Fruit fly (Drosophila melanogaster) whole organism, embryonic: Measurements from ENCODE around the gene CG31921.

Source experiments
- ATbp ChIP-seq: fragments of 200-800 bp; sonication (Bioruptor generic); optimal IDR thresholded peaks from 2 replicates; lab custom pipeline; 2017; ENCODE audit warnings: missing biosample characterization, mild to moderate bottlenecking, missing genetic modification characterization, missing genetic modification reagents
- B-H1 ChIP-seq: fragments of 200-800 bp; sonication (Bioruptor generic); IDR thresholded peaks from 3 replicates; pipeline ENCODE4 v1.3.6; 2022; ENCODE audit warnings: missing biosample characterization, missing genetic modification characterization
- Bgb ChIP-seq: fragments of 200-800 bp; sonication (Bioruptor generic); IDR thresholded peaks from 2 replicates; pipeline ENCODE4 v1.3.6; 2022; ENCODE audit warnings: missing biosample characterization, missing genetic modification characterization; ENCODE audit not compliant: partially characterized antibody
- Blimp-1 ChIP-seq: fragments of 200-800 bp; sonication (Bioruptor generic); optimal IDR thresholded peaks from 3 replicates; lab custom pipeline; 2018; ENCODE audit warnings: missing biosample characterization, missing genetic modification characterization, mild to moderate bottlenecking, moderate library complexity, missing genetic modification reagents
- Bteb2 ChIP-seq: fragments of 200-800 bp; sonication (Bioruptor generic); optimal IDR thresholded peaks from 2 replicates; lab custom pipeline; 2016; ENCODE audit warnings: missing biosample characterization, missing genetic modification characterization
- CG10543 ChIP-seq: fragments of 200-800 bp; sonication (Bioruptor generic); optimal IDR thresholded peaks from 3 replicates; lab custom pipeline; 2017; ENCODE audit warnings: missing biosample characterization, mild to moderate bottlenecking, missing genetic modification characterization, moderate library complexity
- CG11085 ChIP-seq: fragments of 200-800 bp; sonication (Bioruptor generic); IDR thresholded peaks from 2 replicates; pipeline ENCODE4 v1.3.6; 2022; ENCODE audit warnings: missing biosample characterization, missing genetic modification characterization
- CG12769 ChIP-seq: fragments of 200-800 bp; sonication (Bioruptor generic); optimal IDR thresholded peaks from 2 replicates; lab custom pipeline; 2019; ENCODE audit warnings: missing biosample characterization, mild to moderate bottlenecking, missing genetic modification characterization, moderate library complexity
- CG14014 ChIP-seq: fragments of 200-800 bp; sonication (Bioruptor generic); IDR thresholded peaks from 2 replicates; pipeline ENCODE4 v1.3.6; 2022; ENCODE audit warnings: missing biosample characterization, missing genetic modification characterization
- CG14441 ChIP-seq: fragments of 200-800 bp; sonication (Bioruptor generic); IDR thresholded peaks from 2 replicates; pipeline ENCODE4 v1.3.6; 2022; ENCODE audit warnings: missing biosample characterization, missing genetic modification characterization
- CG16813 ChIP-seq: fragments of 200-800 bp; sonication (Bioruptor generic); IDR thresholded peaks from 3 replicates; pipeline ENCODE4 v1.3.6; 2022; ENCODE audit warnings: missing biosample characterization, missing genetic modification characterization; ENCODE audit not compliant: partially characterized antibody
- CG17328 ChIP-seq: fragments of 200-800 bp; sonication (Bioruptor generic); IDR thresholded peaks from 2 replicates; pipeline ENCODE4 v1.3.6; 2022; ENCODE audit warnings: missing biosample characterization, missing genetic modification characterization
- CG2120 ChIP-seq: fragments of 200-800 bp; sonication (Bioruptor generic); optimal IDR thresholded peaks from 3 replicates; lab custom pipeline; 2016; ENCODE audit warnings: missing biosample characterization, missing genetic modification characterization
- CG2202 ChIP-seq: fragments of 200-800 bp; sonication (Bioruptor generic); optimal IDR thresholded peaks from 2 replicates; lab custom pipeline; 2018; ENCODE audit warnings: missing biosample characterization, mild to moderate bottlenecking, missing genetic modification characterization
- CG2889 ChIP-seq: fragments of 200-800 bp; sonication (Bioruptor generic); IDR thresholded peaks from 3 replicates; pipeline ENCODE4 v1.3.6; 2022; ENCODE audit warnings: missing biosample characterization, missing genetic modification characterization
- CG30020 ChIP-seq: fragments of 200-800 bp; optimal IDR thresholded peaks from 2 replicates; lab custom pipeline; 2019; ENCODE audit warnings: missing biosample characterization, mild to moderate bottlenecking, missing genetic modification characterization, moderate library complexity
- CG3726 ChIP-seq: fragments of 200-800 bp; sonication (Bioruptor generic); IDR thresholded peaks from 3 replicates; pipeline ENCODE4, ENCODE4 v1.3.6; 2022; ENCODE audit warnings: missing biosample characterization, missing genetic modification characterization
- CG3995 ChIP-seq: fragments of 200-800 bp; sonication (Bioruptor generic); optimal IDR thresholded peaks from 3 replicates; lab custom pipeline; 2016; ENCODE audit warnings: missing biosample characterization, missing genetic modification characterization
- CG4617 ChIP-seq: fragments of 200-800 bp; sonication (Bioruptor generic); optimal IDR thresholded peaks from 3 replicates; lab custom pipeline; 2016; ENCODE audit warnings: missing biosample characterization, missing genetic modification characterization, borderline replicate concordance
- CG7745 ChIP-seq: fragments of 200-800 bp; sonication (Bioruptor generic); optimal IDR thresholded peaks from 2 replicates; lab custom pipeline; 2018; ENCODE audit warnings: missing biosample characterization, mild to moderate bottlenecking, missing genetic modification characterization, moderate library complexity
- Dip3 ChIP-seq: fragments of 200-800 bp; sonication (Bioruptor generic); optimal IDR thresholded peaks from 3 replicates; lab custom pipeline; 2016; ENCODE audit warnings: missing biosample characterization, missing genetic modification characterization
- E2f1 ChIP-seq: fragments of 200-800 bp; sonication (Bioruptor generic); IDR thresholded peaks from 2 replicates; pipeline ENCODE4 v1.3.6; 2022; ENCODE audit warnings: missing biosample characterization, missing genetic modification characterization
- E2f2 ChIP-seq: fragments of 200-800 bp; sonication (Bioruptor generic); IDR thresholded peaks from 2 replicates; pipeline ENCODE4 v1.3.6; 2022; ENCODE audit warnings: missing biosample characterization, missing genetic modification characterization
- Ets65A ChIP-seq: fragments of 200-800 bp; sonication (Bioruptor generic); peaks from one replicate; lab custom pipeline; 2016; ENCODE audit warnings: missing biosample characterization, missing genetic modification characterization
- Hey ChIP-seq: fragments of 200-800 bp; sonication (Bioruptor generic); optimal IDR thresholded peaks from 3 replicates; lab custom pipeline; 2018; ENCODE audit warnings: missing biosample characterization, mild to moderate bottlenecking, missing genetic modification characterization
- Jarid2 ChIP-seq: fragments of 200-800 bp; sonication (Bioruptor generic); optimal IDR thresholded peaks from 3 replicates; lab custom pipeline; 2017; ENCODE audit warnings: mild to moderate bottlenecking, missing biosample characterization, missing genetic modification reagents, missing genetic modification characterization
- Mad ChIP-seq: fragments of 200-800 bp; sonication (Bioruptor generic); optimal IDR thresholded peaks from 2 replicates; lab custom pipeline; 2016; ENCODE audit warnings: missing biosample characterization, missing genetic modification characterization
- Opbp ChIP-seq: fragments of 200-800 bp; sonication (Bioruptor generic); IDR thresholded peaks from 3 replicates; pipeline ENCODE4 v1.3.6; 2022; ENCODE audit warnings: missing biosample characterization, missing genetic modification characterization; ENCODE audit not compliant: partially characterized antibody
- Poxn ChIP-seq: fragments of 200-800 bp; sonication (Bioruptor generic); IDR thresholded peaks from 2 replicates; pipeline ENCODE4 v1.3.6; 2022; ENCODE audit warnings: missing biosample characterization, missing genetic modification characterization
- Tbp ChIP-seq: fragments of >200 bp; optimal IDR thresholded peaks from 2 replicates; lab custom pipeline; 2018; ENCODE audit warnings: missing biosample characterization, missing genetic modification characterization
- Xrp1 ChIP-seq: fragments of 200-800 bp; sonication (Bioruptor generic); IDR thresholded peaks from 2 replicates; pipeline ENCODE4 v1.3.6; 2022; ENCODE audit warnings: missing biosample characterization, missing genetic modification characterization
- abd-A ChIP-seq: fragments of 200-800 bp; sonication (Bioruptor generic); optimal IDR thresholded peaks from 3 replicates; lab custom pipeline; 2019; ENCODE audit warnings: missing biosample characterization, mild to moderate bottlenecking, missing genetic modification characterization, moderate library complexity
- bbx ChIP-seq: fragments of 200-800 bp; sonication (Bioruptor generic); IDR thresholded peaks from 2 replicates; pipeline ENCODE4 v1.3.6; 2022; ENCODE audit warnings: missing biosample characterization, missing genetic modification characterization; ENCODE audit not compliant: partially characterized antibody
- bsh ChIP-seq, 2 experiments: fragments of 200-800 bp; sonication (Bioruptor generic); optimal IDR thresholded peaks; 2 replicates each; lab custom pipeline; 2017 to 2018; ENCODE audit warnings: mild to moderate bottlenecking in 2 of 2, missing biosample characterization in 2 of 2, missing genetic modification characterization in 2 of 2, moderate library complexity in 1 of 2
- cad ChIP-seq: fragments of >200 bp; optimal IDR thresholded peaks from 2 replicates; lab custom pipeline; 2017; ENCODE audit warnings: missing biosample characterization, missing genetic modification characterization
- ci ChIP-seq: fragments of 200-800 bp; sonication (Bioruptor generic); IDR thresholded peaks from 3 replicates; pipeline ENCODE4 v1.3.6; 2022; ENCODE audit warnings: missing biosample characterization, missing genetic modification characterization
- croc ChIP-seq: fragments of 200-800 bp; sonication (Bioruptor generic); conservative IDR thresholded peaks from 3 replicates; pipeline ENCODE4 v1.3.6; 2022; ENCODE audit warnings: missing biosample characterization, missing genetic modification characterization
- crol ChIP-seq: fragments of 200-800 bp; sonication (Bioruptor generic); IDR thresholded peaks from 2 replicates; pipeline ENCODE4 v1.3.6; 2022; ENCODE audit warnings: missing biosample characterization, missing genetic modification characterization
- dmrt11E ChIP-seq: fragments of 200-800 bp; sonication (Bioruptor generic); optimal IDR thresholded peaks from 3 replicates; lab custom pipeline; 2018; ENCODE audit warnings: missing biosample characterization, mild to moderate bottlenecking, missing genetic modification characterization, moderate library complexity
- grn ChIP-seq: fragments of 200-800 bp; sonication (Bioruptor generic); optimal IDR thresholded peaks from 3 replicates; lab custom pipeline; 2017; ENCODE audit warnings: missing biosample characterization, missing genetic modification characterization
- mirr ChIP-seq: fragments of 200-800 bp; sonication (Bioruptor generic); optimal IDR thresholded peaks from 3 replicates; lab custom pipeline; 2018; ENCODE audit warnings: missing biosample characterization, mild to moderate bottlenecking, missing genetic modification characterization
- nom ChIP-seq: fragments of 200-800 bp; sonication (Bioruptor generic); optimal IDR thresholded peaks from 2 replicates; lab custom pipeline; 2017; ENCODE audit warnings: missing biosample characterization, missing genetic modification characterization, mild to moderate bottlenecking, moderate library complexity, missing genetic modification reagents
- peb ChIP-seq: fragments of 200-800 bp; sonication (Bioruptor generic); IDR thresholded peaks from 2 replicates; pipeline ENCODE4 v1.3.6; 2022; ENCODE audit warnings: missing biosample characterization, missing genetic modification characterization
- run ChIP-seq: fragments of 200-800 bp; sonication (Bioruptor generic); optimal IDR thresholded peaks from 3 replicates; lab custom pipeline; 2018; ENCODE audit warnings: missing biosample characterization, mild to moderate bottlenecking, missing genetic modification characterization
- schlank ChIP-seq: fragments of 200-800 bp; sonication (Bioruptor generic); optimal IDR thresholded peaks from 2 replicates; lab custom pipeline; 2018; ENCODE audit warnings: missing biosample characterization, mild to moderate bottlenecking, missing genetic modification characterization
- sd ChIP-seq: fragments of 200-800 bp; sonication (Bioruptor generic); optimal IDR thresholded peaks from 3 replicates; lab custom pipeline; 2018; ENCODE audit warnings: missing biosample characterization, mild to moderate bottlenecking, missing genetic modification characterization, moderate library complexity
- sim ChIP-seq: fragments of 200-800 bp; sonication (Bioruptor generic); IDR thresholded peaks from 2 replicates; pipeline ENCODE4 v1.3.6; 2022; ENCODE audit warnings: missing biosample characterization, missing genetic modification characterization
- sna ChIP-seq: fragments of 200-800 bp; sonication (Bioruptor generic); IDR thresholded peaks from 2 replicates; pipeline ENCODE4 v1.3.6; 2022; ENCODE audit warnings: missing biosample characterization, missing genetic modification characterization; ENCODE audit not compliant: partially characterized antibody
- sob ChIP-seq: fragments of 200-800 bp; sonication (Bioruptor generic); IDR thresholded peaks from 2 replicates; pipeline ENCODE4 v1.3.6; 2022; ENCODE audit warnings: missing biosample characterization, missing genetic modification characterization
- sr ChIP-seq: fragments of 200-800 bp; sonication (Bioruptor generic); IDR thresholded peaks from 3 replicates; pipeline ENCODE4 v1.3.6; 2022; ENCODE audit warnings: missing biosample characterization, missing genetic modification characterization
- stwl ChIP-seq: fragments of 200-800 bp; sonication (Bioruptor generic); optimal IDR thresholded peaks from 3 replicates; lab custom pipeline; 2018; ENCODE audit warnings: missing biosample characterization, mild to moderate bottlenecking, missing genetic modification characterization, moderate library complexity

CG31921 gene

dm6 chr2L:307129-307528 is 25.0 kb downstream of the CG31921 start (continued):
- TF ChIP-seq CG11085 (GFP tag; lab: Robert Waterston, UW) (no peak), Dip3 (GFP tag; lab: Kevin White, UChicago) (no peak), sd (peak; percentile 54), E2f2 (no peak), Opbp (no peak), CG2120 (no peak), CG14441 (GFP tag; lab: Robert Waterston, UW) (no peak), peb (GFP tag; lab: Robert Waterston, UW) (no peak), mirr (GFP tag; lab: Kevin White, UChicago) (peak; percentile 68), CG3726 (no peak), Jarid2 (GFP tag; lab: Kevin White, UChicago) (peak; percentile 0), Mad (GFP tag; lab: Kevin White, UChicago) (no peak), bsh (GFP tag; optimal IDR thresholded peaks at IDR 0.05; lab: Kevin White, UChicago) (no peak), CG30020 (tag; lab: Kevin White, UChicago) (no peak), CG3995 (no peak), Poxn (GFP tag; lab: Robert Waterston, UW) (no peak), CG17328 (no peak), B-H1 (no peak), sob (GFP tag; lab: Robert Waterston, UW) (0 out of 2 replicates have a peak, but pooled peaks have one; percentile 18), CG14014 (GFP tag; lab: Robert Waterston, UW) (no peak), sim (no peak), stwl (no peak), Bgb (GFP tag; lab: Robert Waterston, UW) (no peak), abd-A (tag; lab: Kevin White, UChicago) (peak; percentile 93), Ets65A (GFP tag; lab: Kevin White, UChicago) (no peak), Hey (tag; lab: Kevin White, UChicago) (peak; percentile 49), CG10543 (GFP tag; lab: Kevin White, UChicago) (peak; percentile 50), Bteb2 (GFP tag; lab: Kevin White, UChicago) (no peak), ATbp (GFP tag; lab: Kevin White, UChicago) (no peak), Tbp (GFP tag; lab: Kevin White, UChicago) (no peak), cad (GFP tag; lab: Kevin White, UChicago) (no peak), CG12769 (tag; lab: Kevin White, UChicago) (peak; percentile 27), Xrp1 (no peak), ci (GFP tag; lab: Robert Waterston, UW) (0 out of 3 replicates have a peak, but pooled peaks have one; percentile 13), Blimp-1 (no peak), E2f1 (GFP tag; lab: Robert Waterston, UW) (no peak), CG2202 (no peak), CG16813 (GFP tag; lab: Robert Waterston, UW) (0 out of 3 replicates have a peak, but pooled peaks have one; percentile 12), nom (GFP tag; lab: Kevin White, UChicago) (no peak), bbx (GFP tag; lab: Robert Waterston, UW) (no peak), sna (GFP tag; lab: Robert Waterston, UW) (no peak), CG7745 (no peak), croc (no peak), dmrt11E (no peak), schlank (peak; percentile 17), sr (GFP tag; lab: Robert Waterston, UW) (peak; percentile 11; the same call in 1 of the 3 replicates), CG4617 (GFP tag; lab: Kevin White, UChicago) (no peak), crol (GFP tag; lab: Robert Waterston, UW) (peak; percentile 98), grn (GFP tag; lab: Kevin White, UChicago) (no peak), CG2889 (GFP tag; lab: Robert Waterston, UW) (0 out of 3 replicates have a peak, but pooled peaks have one; percentile 14), run (peak; percentile 39)
